Worm (Caenorhabditis elegans): ENCODE results near the gene B0238.15.

Gene B0238.15

DNA sequence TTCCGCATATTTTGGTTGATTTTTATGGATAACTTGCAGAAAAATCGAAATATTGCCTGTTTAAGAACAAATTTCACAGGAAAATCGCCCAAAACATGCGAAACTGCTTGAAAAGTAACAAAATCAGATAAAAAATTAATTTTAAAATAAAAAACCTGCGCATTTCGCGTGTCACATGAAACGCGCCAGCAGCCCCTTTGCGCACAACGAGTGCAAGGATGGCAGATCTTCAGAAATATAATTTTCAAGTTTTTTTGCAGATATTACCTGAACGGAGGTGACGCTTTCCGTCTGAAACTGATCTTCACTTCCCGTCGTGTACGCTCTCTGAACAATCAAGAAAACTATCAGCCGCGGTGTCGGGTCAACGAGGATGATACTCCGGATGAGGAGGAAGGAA lies 35.0 kb downstream of the B0238.15 start:
- no peak for TF ChIP-seq nfya-1 (tag; optimal IDR thresholded peaks at IDR 0.05)
- no peak for TF ChIP-seq pha-4 (tag; optimal IDR thresholded peaks at IDR 0.05)
- no peak for TF ChIP-seq rnt-1 (tag; optimal IDR thresholded peaks at IDR 0.05)
- no peak for TF ChIP-seq che-1 (tag; optimal IDR thresholded peaks at IDR 0.05)
- peak; percentile 20 for TF ChIP-seq pha-2 (tag; optimal IDR thresholded peaks at IDR 0.05)
- no peak for TF ChIP-seq pros-1 (tag; optimal IDR thresholded peaks at IDR 0.05)
- TF ChIP-seq ref-2 (tag; optimal IDR thresholded peaks at IDR 0.05): no peak
- peak; percentile 48 for TF ChIP-seq unc-42 (tag; optimal IDR thresholded peaks at IDR 0.05)
- peak; percentile 18 for TF ChIP-seq tbx-2 (tag; optimal IDR thresholded peaks at IDR 0.05)
- TF ChIP-seq lim-6 (tag; optimal IDR thresholded peaks at IDR 0.05): no peak
- no peak for TF ChIP-seq fkh-6 (tag; optimal IDR thresholded peaks at IDR 0.05)
- no peak for TF ChIP-seq pag-3 (tag; optimal IDR thresholded peaks at IDR 0.05; ENCODE audit: borderline replicate concordance)
- TF ChIP-seq ceh-34 (tag; optimal IDR thresholded peaks at IDR 0.05): peak; percentile 1
- no peak for TF ChIP-seq ttx-3 (tag; optimal IDR thresholded peaks at IDR 0.05)
- no peak for TF ChIP-seq ceh-22 (tag; optimal IDR thresholded peaks at IDR 0.05)
- no peak for TF ChIP-seq T23F11.4 (GFP tag; optimal IDR thresholded peaks at IDR 0.05)
- no peak for TF ChIP-seq syd-9 (tag; optimal IDR thresholded peaks at IDR 0.05)
- TF ChIP-seq unc-55 (GFP tag; optimal IDR thresholded peaks at IDR 0.05): no peak
- TF ChIP-seq ceh-31 (tag; optimal IDR thresholded peaks at IDR 0.05): no peak
- TF ChIP-seq Y22D7AL.16 (tag; optimal IDR thresholded peaks at IDR 0.05): no peak
- TF ChIP-seq ceh-45 (GFP tag; IDR thresholded peaks at IDR 0.05): no peak
- TF ChIP-seq gmeb-2 (tag; optimal IDR thresholded peaks at IDR 0.05): no peak

ce11 chrV:5275426-5276007 lies 35.5 kb downstream of the B0238.15 start:
- TF ChIP-seq nfya-1 (tag; optimal IDR thresholded peaks at IDR 0.05) (peak; percentile 9), ceh-19 (GFP tag; optimal IDR thresholded peaks at IDR 0.05) (no peak), zip-5 (tag; optimal IDR thresholded peaks at IDR 0.05) (no peak), che-1 (tag; optimal IDR thresholded peaks at IDR 0.05) (no peak), odd-2 (tag; optimal IDR thresholded peaks at IDR 0.05) (no peak)

DNA sequence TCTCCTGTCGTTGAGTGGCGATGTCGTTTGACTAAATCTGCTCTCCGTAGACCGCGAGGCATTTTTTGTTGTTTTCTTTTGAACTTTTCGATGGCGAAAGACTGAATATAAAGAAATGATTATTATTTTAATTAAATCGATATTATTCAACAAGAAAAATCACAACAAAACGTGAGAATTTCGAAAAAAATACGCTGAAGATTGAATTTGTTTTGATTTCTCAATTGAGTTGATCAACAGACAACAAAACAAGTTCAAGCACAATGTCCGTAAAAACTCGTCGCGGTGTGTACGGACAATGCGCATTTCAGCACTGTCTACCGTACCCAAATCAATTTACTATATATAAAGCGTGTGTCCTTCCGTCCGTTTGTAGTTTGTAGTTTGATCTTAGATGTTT lies 38.0 kb downstream of the B0238.15 start, which contains the start of gene B0238.9:
Gene B0238.9, minus strand, starts transcription at position 101 of the 400 bp plus-strand sequence.
- no peak for TF ChIP-seq ceh-45 (GFP tag; IDR thresholded peaks at IDR 0.05)
- TF ChIP-seq sox-2 (GFP tag; IDR thresholded peaks at IDR 0.05): no peak
- TF ChIP-seq ceh-22 (tag; optimal IDR thresholded peaks at IDR 0.05): no peak
- no peak for TF ChIP-seq ets-4 (tag; optimal IDR thresholded peaks at IDR 0.05)
- no peak for TF ChIP-seq pax-1 (tag; optimal IDR thresholded peaks at IDR 0.05)
- TF ChIP-seq ceh-24 (tag; optimal IDR thresholded peaks at IDR 0.05): no peak
- no peak for TF ChIP-seq pqm-1 (tag; optimal IDR thresholded peaks at IDR 0.05)
- no peak for TF ChIP-seq Y22D7AL.16 (tag; optimal IDR thresholded peaks at IDR 0.05)
- TF ChIP-seq che-1 (tag; optimal IDR thresholded peaks at IDR 0.05): no peak
- no peak for TF ChIP-seq F13H6.1 (tag; optimal IDR thresholded peaks at IDR 0.05)
- TF ChIP-seq pag-3 (tag; optimal IDR thresholded peaks at IDR 0.05; ENCODE audit: borderline replicate concordance): no peak

- TF ChIP-seq pag-3 (tag; optimal IDR thresholded peaks at IDR 0.05; ENCODE audit: borderline replicate concordance) (peak; percentile 87), ztf-16 (tag; optimal IDR thresholded peaks at IDR 0.05) (peak; percentile 45), elt-4 (tag; optimal IDR thresholded peaks at IDR 0.05) (peak; percentile 68), ceh-9 (tag; optimal IDR thresholded peaks at IDR 0.05) (peak; percentile 22), fkh-6 (tag; optimal IDR thresholded peaks at IDR 0.05) (peak; percentile 71), C08G9.2 (tag; optimal IDR thresholded peaks at IDR 0.05) (peak; percentile 35), zip-5 (tag; optimal IDR thresholded peaks at IDR 0.05) (peak; percentile 7), Y22D7AL.16 (tag; optimal IDR thresholded peaks at IDR 0.05) (peak; percentile 1), dmd-4 (tag; optimal IDR thresholded peaks at IDR 0.05; ENCODE audit: borderline replicate concordance) (peak; percentile 91), npax-4 (tag; optimal IDR thresholded peaks at IDR 0.05) (peak; percentile 24), lim-6 (tag; optimal IDR thresholded peaks at IDR 0.05) (peak; percentile 47), ceh-19 (GFP tag; optimal IDR thresholded peaks at IDR 0.05) (peak; percentile 81), mec-3 (tag; optimal IDR thresholded peaks at IDR 0.05; ENCODE audit: borderline replicate concordance) (peak; percentile 62), hlh-13 (GFP tag; optimal IDR thresholded peaks at IDR 0.05) (peak; percentile 58), pqm-1 (tag; optimal IDR thresholded peaks at IDR 0.05) (peak; percentile 45), sox-4 (tag; optimal IDR thresholded peaks at IDR 0.05) (peak; percentile 29), sdc-2 (tag; optimal IDR thresholded peaks at IDR 0.05) (peak; percentile 11), gmeb-2 (tag; optimal IDR thresholded peaks at IDR 0.05) (peak; percentile 54), ets-4 (tag; optimal IDR thresholded peaks at IDR 0.05) (peak; percentile 2), ceh-6 (GFP tag; optimal IDR thresholded peaks at IDR 0.05) (peak; percentile 18), C38D4.7 (GFP tag; optimal IDR thresholded peaks at IDR 0.05) (peak; percentile 41), madf-2 (tag; optimal IDR thresholded peaks at IDR 0.05) (peak; percentile 49), tbx-2 (tag; optimal IDR thresholded peaks at IDR 0.05) (peak; percentile 49)
Observed at ce11 chrV:5284270-5284980, 44.4 kb downstream of the B0238.15 start.
